Worm (Caenorhabditis elegans): ENCODE data around the gene ZK353.10.
A peak's percentile ranks its signal among the peaks of the same experiment; 100 is the strongest.

Gene ZK353.10

ce11 chrIII:8443557-8444131, 49.4 kb upstream of the ZK353.10 start, which contains the start of gene ufbp-1 (continued):
- TF ChIP-seq madf-6 (GFP tag; IDR thresholded peaks at IDR 0.05), result peak; percentile 64
- TF ChIP-seq B0336.3 (GFP tag; IDR thresholded peaks at IDR 0.05), result peak; percentile 91
- TF ChIP-seq ceh-27 (GFP tag; optimal IDR thresholded peaks at IDR 0.05), result peak; percentile 67
- peak; percentile 96 for TF ChIP-seq repo-1 (tag; optimal IDR thresholded peaks at IDR 0.05)
- TF ChIP-seq chd-7 (tag; optimal IDR thresholded peaks at IDR 0.05), result peak; percentile 91
- TF ChIP-seq fkh-3 (tag; optimal IDR thresholded peaks at IDR 0.05), result peak; percentile 34
- TF ChIP-seq ekl-4 (GFP tag; IDR thresholded peaks at IDR 0.05), result peak; percentile 88
- peak; percentile 57 for TF ChIP-seq ztf-3 (GFP tag; optimal IDR thresholded peaks at IDR 0.05)
- no peak for TF ChIP-seq F22D6.2 (tag; optimal IDR thresholded peaks at IDR 0.05)
- no peak for TF ChIP-seq sptf-2 (GFP tag; optimal IDR thresholded peaks at IDR 0.05)
- TF ChIP-seq nhr-80 (tag; optimal IDR thresholded peaks at IDR 0.05), result peak; percentile 44
- TF ChIP-seq him-1 (tag; optimal IDR thresholded peaks at IDR 0.05), result peak; percentile 33
- TF ChIP-seq egl-44 (GFP tag; IDR thresholded peaks at IDR 0.05), result peak; percentile 80
- peak; percentile 83 for TF ChIP-seq F10E7.11 (tag; optimal IDR thresholded peaks at IDR 0.05)
- TF ChIP-seq zim-3 (tag; optimal IDR thresholded peaks at IDR 0.05), result peak; percentile 93
- TF ChIP-seq ama-1 (optimal IDR thresholded peaks at IDR 0.05), result peak; percentile 87
- peak; percentile 72 to 82 for TF ChIP-seq ama-1 (GFP tag; optimal IDR thresholded peaks at IDR 0.05)
- TF ChIP-seq K11D2.4 (GFP tag; IDR thresholded peaks at IDR 0.05), result no peak
- TF ChIP-seq ceh-79 (tag; optimal IDR thresholded peaks at IDR 0.05), result peak; percentile 96
- peak; percentile 53 for TF ChIP-seq snpc-3.4 (tag; optimal IDR thresholded peaks at IDR 0.05)
- TF ChIP-seq F33H1.4 (GFP tag; IDR thresholded peaks at IDR 0.05), result no peak
- peak; percentile 53; the same call in 1 of the 2 replicates for TF ChIP-seq F39B2.1 (GFP tag; IDR thresholded peaks at IDR 0.05)
- TF ChIP-seq attf-6 (GFP tag; IDR thresholded peaks at IDR 0.05), result no peak
- TF ChIP-seq Y53F4B.3 (GFP tag; IDR thresholded peaks at IDR 0.05), result no peak
- TF ChIP-seq ceh-40 (GFP tag; IDR thresholded peaks at IDR 0.05), result 0 out of 2 replicates have a peak, but pooled peaks have one; percentile 61
- TF ChIP-seq lsy-27 (tag; optimal IDR thresholded peaks at IDR 0.05; ENCODE audit: borderline replicate concordance, insufficient read depth), result no peak
- TF ChIP-seq ZK185.1 (tag; optimal IDR thresholded peaks at IDR 0.05; ENCODE audit: poor library complexity, severe bottlenecking), result peak; percentile 27
- 0 out of 2 replicates have a peak, but pooled peaks have one; percentile 8 for TF ChIP-seq lag-1 (GFP tag; IDR thresholded peaks at IDR 0.05)
- TF ChIP-seq K12H6.12 (tag; optimal IDR thresholded peaks at IDR 0.05), result peak; percentile 83
- TF ChIP-seq athp-1 (tag; optimal IDR thresholded peaks at IDR 0.05), result peak; percentile 94
- peak; percentile 85 for TF ChIP-seq pbrm-1 (GFP tag; IDR thresholded peaks at IDR 0.05)
- peak; percentile 82 for TF ChIP-seq F52B5.7 (tag; optimal IDR thresholded peaks at IDR 0.05)
- no peak for TF ChIP-seq nhr-90 (tag; optimal IDR thresholded peaks at IDR 0.05)
- TF ChIP-seq rec-8 (tag; optimal IDR thresholded peaks at IDR 0.05), result no peak
- peak; percentile 58 for TF ChIP-seq T07F8.4 (tag; optimal IDR thresholded peaks at IDR 0.05)
- peak; percentile 63 for TF ChIP-seq ztf-18 (tag; optimal IDR thresholded peaks at IDR 0.05)
- no peak for TF ChIP-seq sea-2 (GFP tag; IDR thresholded peaks at IDR 0.05)
- no peak for TF ChIP-seq sdz-38 (tag; optimal IDR thresholded peaks at IDR 0.05)
- TF ChIP-seq ceh-100 (GFP tag; IDR thresholded peaks at IDR 0.05), result peak; percentile 22; the same call in 1 of the 2 replicates
- TF ChIP-seq hlh-12 (tag; optimal IDR thresholded peaks at IDR 0.05), result no peak
- TF ChIP-seq ccch-3 (GFP tag; optimal IDR thresholded peaks at IDR 0.05), result peak; percentile 54
- peak; percentile 41; the same call in 1 of the 2 replicates for TF ChIP-seq C17E4.6 (GFP tag; IDR thresholded peaks at IDR 0.05)
- no peak for TF ChIP-seq ztf-6 (GFP tag; IDR thresholded peaks at IDR 0.05)
- peak; percentile 34 for TF ChIP-seq B0261.1 (tag; optimal IDR thresholded peaks at IDR 0.05)
- TF ChIP-seq attf-5 (GFP tag; optimal IDR thresholded peaks at IDR 0.05), result peak; percentile 86
- peak; percentile 91 to 94 for TF ChIP-seq let-607 (tag; optimal IDR thresholded peaks at IDR 0.05)
- 0 out of 2 replicates have a peak, but pooled peaks have one; percentile 23 for TF ChIP-seq ceh-58 (GFP tag; IDR thresholded peaks at IDR 0.05)
- peak; percentile 56 for TF ChIP-seq F23B12.7 (tag; optimal IDR thresholded peaks at IDR 0.05; ENCODE audit: insufficient read depth)

Data from whole organism, young adult.